Worm (Caenorhabditis elegans): ENCODE measurements around the gene ddn-2.

- TF ChIP-seq nhr-67 (tag; optimal IDR thresholded peaks at IDR 0.05) (no peak), nhr-23 (tag; optimal IDR thresholded peaks at IDR 0.05) (no peak), nhr-43 (tag; optimal IDR thresholded peaks at IDR 0.05; ENCODE audit: poor library complexity, severe bottlenecking) (no peak), zag-1 (tag; optimal IDR thresholded peaks at IDR 0.05) (no peak), egl-27 (tag; optimal IDR thresholded peaks at IDR 0.05) (no peak), unc-62 (GFP tag; optimal IDR thresholded peaks at IDR 0.05) (no peak), R02D3.7 (tag; optimal IDR thresholded peaks at IDR 0.05) (no peak), ceh-16 (tag; optimal IDR thresholded peaks at IDR 0.05) (no peak), elt-3 (tag; optimal IDR thresholded peaks at IDR 0.05) (no peak), ama-1 (optimal IDR thresholded peaks at IDR 0.05) (no peak), mdl-1 (tag; optimal IDR thresholded peaks at IDR 0.05) (no peak), pha-4 (tag; optimal IDR thresholded peaks at IDR 0.05) (no peak), nhr-76 (tag; optimal IDR thresholded peaks at IDR 0.05) (no peak), fkh-2 (tag; optimal IDR thresholded peaks at IDR 0.05) (no peak)
Observed at ce11 chrII:12897361-12897760, 11.5 kb upstream of the ddn-2 start.

Measured in whole organism, L3 larva.